Worm (Caenorhabditis elegans) whole organism, midembryonic: Measurements from ENCODE around the gene srw-51.

Experiments used
- T22C8.4 ChIP-seq: fragments of 200-800 bp; sonication (Bioruptor generic); IDR thresholded peaks from 2 replicates; pipeline ENCODE4 v1.3.6; 2022; ENCODE audit warnings: missing genetic modification characterization, missing compliant biosample characterization
- klf-2 ChIP-seq: fragments of 200-800 bp; sonication (Bioruptor generic); conservative IDR thresholded peaks from 2 replicates; pipeline ENCODE4 v1.3.6; 2022; ENCODE audit warnings: missing genetic modification reagents, missing genetic modification characterization, missing compliant biosample characterization
- ztf-23 ChIP-seq: fragments of 200-800 bp; sonication (Bioruptor generic); IDR thresholded peaks from 2 replicates; pipeline ENCODE4 v1.3.6; 2022; ENCODE audit warnings: missing genetic modification reagents, missing genetic modification characterization, missing compliant biosample characterization

DNA sequence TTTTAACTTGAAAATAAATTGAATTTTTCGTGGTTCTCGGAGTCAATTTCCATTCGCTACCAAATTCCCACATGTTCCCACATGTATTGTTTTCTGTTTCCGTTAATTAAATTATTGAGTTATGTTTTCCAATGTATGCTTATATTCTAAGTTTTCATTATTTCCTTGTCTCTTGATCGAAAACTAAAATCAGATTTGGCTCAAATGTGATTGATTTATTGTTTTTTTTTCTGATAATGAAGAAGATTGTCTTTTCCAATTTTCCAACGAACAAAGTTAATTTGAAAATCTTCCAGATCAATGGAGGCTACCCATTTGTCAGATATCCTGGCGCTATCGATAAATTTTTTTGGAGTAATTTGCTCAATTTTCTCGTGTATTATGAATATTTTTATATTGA lies 3.0 kb upstream of the srw-51 start, which contains the start of gene srbc-25:
- TF ChIP-seq ztf-23 (GFP tag; lab: Robert Waterston, UW) = no peak
- no peak for TF ChIP-seq T22C8.4 (GFP tag; lab: Robert Waterston, UW)
- TF ChIP-seq klf-2 = no peak
